Worm (Caenorhabditis elegans) whole organism, young adult: ENCODE results near the gene F21E9.2.

ENCODE experiments used
- aptf-3 ChIP-seq: fragments of 200-800 bp; sonication (Bioruptor generic); IDR thresholded peaks from 2 replicates; pipeline ENCODE4 v1.3.6; 2022; ENCODE audit warnings: missing genetic modification characterization, missing compliant biosample characterization
- let-526 ChIP-seq: fragments of 200-800 bp; sonication (Bioruptor generic); IDR thresholded peaks from 2 replicates; pipeline ENCODE4 v1.3.6; 2022; ENCODE audit warnings: missing genetic modification reagents, missing genetic modification characterization, missing compliant biosample characterization

DNA sequence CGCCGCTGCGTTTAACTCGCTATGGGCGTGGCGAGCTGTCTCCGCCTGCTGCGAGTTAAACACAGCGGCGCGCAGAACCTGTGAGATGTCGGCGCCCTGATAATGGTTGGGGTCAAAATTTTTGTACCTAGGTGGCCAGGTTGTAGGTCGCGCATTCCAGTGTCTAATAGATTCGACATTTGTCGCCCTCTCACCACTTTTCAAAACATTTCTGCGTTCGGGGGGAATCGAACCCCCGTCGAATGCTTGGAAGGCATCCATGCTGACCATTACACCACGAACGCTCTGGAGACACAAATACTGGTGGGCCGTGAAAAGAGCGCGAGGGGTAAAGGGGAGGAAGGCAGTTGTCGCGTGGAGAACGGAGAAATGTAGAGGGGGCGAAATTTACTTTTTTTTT lies 49.6 kb upstream of the F21E9.2 start:
- TF ChIP-seq let-526 (no peak), aptf-3 (GFP tag; lab: Robert Waterston, UW) (no peak)
